Worm (Caenorhabditis elegans) whole organism, dauer: ENCODE data around the gene C38C6.3.

Experiments
- unc-62 ChIP-seq: sonication (generic microtip); optimal IDR thresholded peaks from 2 replicates; lab custom pipeline; 2017; ENCODE audit warnings: missing biosample characterization, missing genetic modification reagents, missing genetic modification characterization

Gene C38C6.3

ce11 chrII:14644465-14644864, 11.5 kb downstream of the C38C6.3 start:
- TF ChIP-seq unc-62 (GFP tag; lab: Kevin White, UChicago), result no peak

- TF ChIP-seq unc-62 (GFP tag; lab: Kevin White, UChicago), result no peak
Observed at ce11 chrII:14645290-14645689, 12.4 kb downstream of the C38C6.3 start.

ce11 chrII:14647550-14647949, 14.6 kb downstream of the C38C6.3 start:
- no peak for TF ChIP-seq unc-62 (GFP tag; lab: Kevin White, UChicago)

ce11 chrII:14664647-14665518, 32.0 kb downstream of the C38C6.3 start:
- TF ChIP-seq unc-62 (GFP tag; lab: Kevin White, UChicago), result no peak

- no peak for TF ChIP-seq unc-62 (GFP tag; lab: Kevin White, UChicago)
Observed at ce11 chrII:14666274-14666673, 33.4 kb downstream of the C38C6.3 start.

- no peak for TF ChIP-seq unc-62 (GFP tag; lab: Kevin White, UChicago)
Observed at ce11 chrII:14668608-14669007, 35.7 kb downstream of the C38C6.3 start.

- TF ChIP-seq unc-62 (GFP tag; lab: Kevin White, UChicago), result no peak
Observed at ce11 chrII:14670175-14670574, 37.3 kb downstream of the C38C6.3 start.

- TF ChIP-seq unc-62 (GFP tag; lab: Kevin White, UChicago), result no peak
Observed at ce11 chrII:14672095-14672494, 39.2 kb downstream of the C38C6.3 start.

ce11 chrII:14673636-14674035, 40.7 kb downstream of the C38C6.3 start:
- no peak for TF ChIP-seq unc-62 (GFP tag; lab: Kevin White, UChicago)

ce11 chrII:14678157-14678556, 45.2 kb downstream of the C38C6.3 start, which contains the start of gene hhat-1:
hhat-1 (plus strand) TSS chrII:14678457.
- TF ChIP-seq unc-62 (GFP tag; lab: Kevin White, UChicago), result no peak

- no peak for TF ChIP-seq unc-62 (GFP tag; lab: Kevin White, UChicago)
Observed at ce11 chrII:14683646-14684045, 50.7 kb downstream of the C38C6.3 start.
